Worm (Caenorhabditis elegans): Measurements from ENCODE around the gene F54C9.9.

- TF ChIP-seq nhr-12 (tag; optimal IDR thresholded peaks at IDR 0.05) = no peak
- no peak for TF ChIP-seq dmd-4 (tag; optimal IDR thresholded peaks at IDR 0.05)
- no peak for TF ChIP-seq elt-1 (tag; optimal IDR thresholded peaks at IDR 0.05)
- no peak for TF ChIP-seq unc-62 (GFP tag; optimal IDR thresholded peaks at IDR 0.05)
- TF ChIP-seq fos-1 (tag; optimal IDR thresholded peaks at IDR 0.05) = no peak
- TF ChIP-seq nhr-11 (tag; optimal IDR thresholded peaks at IDR 0.05) = no peak
- no peak for TF ChIP-seq ama-1 (optimal IDR thresholded peaks at IDR 0.05)
Observed at ce11 chrII:8540412-8540811, 37.4 kb upstream of the F54C9.9 start, which contains the start of gene pqn-73.
